ENCODE assay signal across 1 fruit fly cellular context in the genomic region with DNA sequence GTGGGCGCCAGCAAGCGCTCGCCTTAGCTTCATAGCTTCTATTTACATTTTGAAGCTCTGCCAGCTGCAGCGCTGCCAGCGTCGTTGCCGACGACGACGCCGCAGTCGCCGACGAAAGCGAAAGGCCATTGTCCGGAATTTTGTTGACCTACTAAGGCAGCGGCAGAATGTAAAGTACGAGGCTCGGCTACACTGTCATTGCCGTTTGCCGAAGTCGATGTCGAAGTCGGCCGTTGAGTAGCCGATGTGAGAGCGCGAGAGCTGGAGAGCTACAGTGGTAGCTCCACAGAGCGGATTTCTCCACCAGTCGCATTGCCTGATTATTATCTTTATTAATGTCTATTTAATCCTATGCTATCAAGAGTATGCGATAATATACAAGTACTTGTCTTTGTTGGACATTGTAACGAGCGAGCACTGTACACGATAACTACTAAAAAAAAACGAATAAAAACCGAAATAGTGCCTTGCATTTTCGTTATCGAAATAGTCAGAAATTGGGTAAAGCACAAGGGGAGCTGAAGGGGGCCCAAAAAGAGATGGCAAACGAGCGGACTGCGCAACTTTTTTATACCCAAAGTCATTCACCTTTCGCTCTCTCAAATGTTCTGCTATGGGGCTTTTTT.
TF ChIP-seq lines count a peak whose summit lies in the region.

No protein-coding gene starts in this region.

TF ChIP-seq in whole organism, embryonic, 481 proteins besides CTCF, POLR2A, EP300 and RAD21 (continued from another document and continues in another):
- TF ChIP-seq Oli (tag; optimal IDR thresholded peaks at IDR 0.05; lab: Kevin White, UChicago), result peak; percentile 95
- peak; percentile 83 for TF ChIP-seq sd (tag; optimal IDR thresholded peaks at IDR 0.05; lab: Kevin White, UChicago)
- peak; percentile 91 for TF ChIP-seq CG9609 (GFP tag; optimal IDR thresholded peaks at IDR 0.05; lab: Kevin White, UChicago)
- peak; percentile 74; the same call in 1 of the 2 replicates for TF ChIP-seq al (GFP tag; IDR thresholded peaks at IDR 0.05; lab: Robert Waterston, UW)
- peak; percentile 96 for TF ChIP-seq CG32772 (GFP tag; IDR thresholded peaks at IDR 0.05; lab: Robert Waterston, UW)
- TF ChIP-seq C15 (GFP tag; IDR thresholded peaks at IDR 0.05; lab: Robert Waterston, UW), result peak; percentile 88
- peak; percentile 95 for TF ChIP-seq CG12219 (GFP tag; optimal IDR thresholded peaks at IDR 0.05; lab: Kevin White, UChicago)
- no peak for TF ChIP-seq lov (optimal IDR thresholded peaks at IDR 0.05; lab: Kevin White, UChicago)
- peak; percentile 93 for TF ChIP-seq lov (GFP tag; IDR thresholded peaks at IDR 0.05; lab: Robert Waterston, UW)
- peak; percentile 82 for TF ChIP-seq NC2α (GFP tag; optimal IDR thresholded peaks at IDR 0.05; lab: Kevin White, UChicago)
- TF ChIP-seq CG12155 (GFP tag; optimal IDR thresholded peaks at IDR 0.05; lab: Kevin White, UChicago), result peak; percentile 84
- TF ChIP-seq MTF-1 (GFP tag; optimal IDR thresholded peaks at IDR 0.05; lab: Kevin White, UChicago; ENCODE audit: borderline replicate concordance), result peak; percentile 89
- no peak for TF ChIP-seq lbe (GFP tag; optimal IDR thresholded peaks at IDR 0.05; lab: Kevin White, UChicago)
- peak; percentile 91 for TF ChIP-seq Sox100B (GFP tag; optimal IDR thresholded peaks at IDR 0.05; lab: Kevin White, UChicago)
- TF ChIP-seq tll (GFP tag; optimal IDR thresholded peaks at IDR 0.05; lab: Kevin White, UChicago), result no peak
- TF ChIP-seq BtbVII (GFP tag; optimal IDR thresholded peaks at IDR 0.05; lab: Kevin White, UChicago), result peak; percentile 91
- TF ChIP-seq Meics (GFP tag; optimal IDR thresholded peaks at IDR 0.05; lab: Kevin White, UChicago), result peak; percentile 93
- peak; percentile 98 for TF ChIP-seq HLH3B (GFP tag; IDR thresholded peaks at IDR 0.05; lab: Robert Waterston, UW)
- TF ChIP-seq CG12391 (tag; optimal IDR thresholded peaks at IDR 0.05; lab: Kevin White, UChicago), result peak; percentile 90
- peak; percentile 93 for TF ChIP-seq CG4424 (GFP tag; optimal IDR thresholded peaks at IDR 0.05; lab: Kevin White, UChicago)
- TF ChIP-seq unpg (GFP tag; optimal IDR thresholded peaks at IDR 0.05; lab: Kevin White, UChicago), result peak; percentile 95
- peak; percentile 53 for TF ChIP-seq ftz-f1 (GFP tag; optimal IDR thresholded peaks at IDR 0.05; lab: Kevin White, UChicago)
- no peak for TF ChIP-seq Opbp (GFP tag; IDR thresholded peaks at IDR 0.05; lab: Robert Waterston, UW; ENCODE audit: partially characterized antibody)
- no peak for TF ChIP-seq CG42726 (GFP tag; IDR thresholded peaks at IDR 0.05; lab: Robert Waterston, UW; ENCODE audit: partially characterized antibody)
- TF ChIP-seq pfk (GFP tag; optimal IDR thresholded peaks at IDR 0.05; lab: Kevin White, UChicago), result peak; percentile 42
- TF ChIP-seq Fer2 (tag; optimal IDR thresholded peaks at IDR 0.05; lab: Kevin White, UChicago), result peak; percentile 90
- TF ChIP-seq CG12769 (tag; optimal IDR thresholded peaks at IDR 0.05; lab: Kevin White, UChicago), result peak; percentile 97
- TF ChIP-seq fd102C (GFP tag; optimal IDR thresholded peaks at IDR 0.05; lab: Kevin White, UChicago), result no peak
- TF ChIP-seq NFAT (GFP tag; IDR thresholded peaks at IDR 0.05; lab: Robert Waterston, UW), result peak; percentile 94
- TF ChIP-seq CG3847 (GFP tag; IDR thresholded peaks at IDR 0.05; lab: Robert Waterston, UW), result peak; percentile 94
- TF ChIP-seq sc (optimal IDR thresholded peaks at IDR 0.05; lab: Kevin White, UChicago), result no peak
- TF ChIP-seq sc (GFP tag; optimal IDR thresholded peaks at IDR 0.05; lab: Kevin White, UChicago), result peak; percentile 83
- TF ChIP-seq CG14014 (GFP tag; IDR thresholded peaks at IDR 0.05; lab: Robert Waterston, UW), result peak; percentile 95
- peak; percentile 93 for TF ChIP-seq HHEX (GFP tag; optimal IDR thresholded peaks at IDR 0.05; lab: Kevin White, UChicago)
- TF ChIP-seq CG4617 (GFP tag; optimal IDR thresholded peaks at IDR 0.05; lab: Kevin White, UChicago; ENCODE audit: borderline replicate concordance), result peak; percentile 87
- TF ChIP-seq CG10959 (GFP tag; IDR thresholded peaks at IDR 0.05; lab: Robert Waterston, UW), result peak; percentile 68
- no peak for TF ChIP-seq hb (GFP tag; IDR thresholded peaks at IDR 0.05; lab: Robert Waterston, UW; ENCODE audit: partially characterized antibody)
- TF ChIP-seq CG3163 (GFP tag; optimal IDR thresholded peaks at IDR 0.05; lab: Kevin White, UChicago), result peak; percentile 70
- TF ChIP-seq CG12744 (GFP tag; optimal IDR thresholded peaks at IDR 0.05; lab: Kevin White, UChicago), result peak; percentile 82
- TF ChIP-seq her (GFP tag; optimal IDR thresholded peaks at IDR 0.05; lab: Kevin White, UChicago), result peak; percentile 88
- peak; percentile 97 for TF ChIP-seq CG14441 (GFP tag; IDR thresholded peaks at IDR 0.05; lab: Robert Waterston, UW)
- TF ChIP-seq wdn (GFP tag; IDR thresholded peaks at IDR 0.05; lab: Robert Waterston, UW), result peak; percentile 82
- TF ChIP-seq CG7839 (tag; optimal IDR thresholded peaks at IDR 0.05; lab: Kevin White, UChicago), result peak; percentile 96
- TF ChIP-seq CG10209 (GFP tag; optimal IDR thresholded peaks at IDR 0.05; lab: Kevin White, UChicago), result peak; percentile 92
- TF ChIP-seq btn (GFP tag; optimal IDR thresholded peaks at IDR 0.05; lab: Kevin White, UChicago), result peak; percentile 90
- TF ChIP-seq sima (GFP tag; optimal IDR thresholded peaks at IDR 0.05; lab: Kevin White, UChicago), result peak; percentile 59
- TF ChIP-seq CG1832 (GFP tag; optimal IDR thresholded peaks at IDR 0.05; lab: Kevin White, UChicago), result no peak
- TF ChIP-seq CG8281 (tag; optimal IDR thresholded peaks at IDR 0.05; lab: Kevin White, UChicago), result peak; percentile 82
- peak; percentile 84 for TF ChIP-seq CG11696 (GFP tag; IDR thresholded peaks at IDR 0.05; lab: Robert Waterston, UW)
- TF ChIP-seq Hr39 (optimal IDR thresholded peaks at IDR 0.05; lab: Kevin White, UChicago), result no peak
- peak; percentile 85 for TF ChIP-seq CG31388 (GFP tag; optimal IDR thresholded peaks at IDR 0.05; lab: Kevin White, UChicago)
- TF ChIP-seq HmgD (GFP tag; optimal IDR thresholded peaks at IDR 0.05; lab: Kevin White, UChicago), result peak; percentile 56
- TF ChIP-seq CG15479 (GFP tag; optimal IDR thresholded peaks at IDR 0.05; lab: Kevin White, UChicago), result no peak
- peak; percentile 98 for TF ChIP-seq row (GFP tag; IDR thresholded peaks at IDR 0.05; lab: Robert Waterston, UW)
- TF ChIP-seq Ravus (GFP tag; IDR thresholded peaks at IDR 0.05; lab: Robert Waterston, UW), result peak; percentile 83
- TF ChIP-seq CG30431 (GFP tag; optimal IDR thresholded peaks at IDR 0.05; lab: Kevin White, UChicago), result peak; percentile 92
- peak; percentile 95 for TF ChIP-seq ems (GFP tag; optimal IDR thresholded peaks at IDR 0.05; lab: Kevin White, UChicago)
- TF ChIP-seq CG11398 (GFP tag; optimal IDR thresholded peaks at IDR 0.05; lab: Kevin White, UChicago), result peak; percentile 79
- TF ChIP-seq Hmr (GFP tag; optimal IDR thresholded peaks at IDR 0.05; lab: Kevin White, UChicago), result peak; percentile 90
- TF ChIP-seq bab2 (GFP tag; optimal IDR thresholded peaks at IDR 0.05; lab: Kevin White, UChicago), result peak; percentile 93
- peak; percentile 85 for TF ChIP-seq shn (GFP tag; optimal IDR thresholded peaks at IDR 0.05; lab: Kevin White, UChicago)
- peak; percentile 92 for TF ChIP-seq repo (GFP tag; optimal IDR thresholded peaks at IDR 0.05; lab: Kevin White, UChicago)
- TF ChIP-seq HmgZ (tag; optimal IDR thresholded peaks at IDR 0.05; lab: Kevin White, UChicago), result peak; percentile 95
- peak; percentile 95 for TF ChIP-seq gem (tag; optimal IDR thresholded peaks at IDR 0.05; lab: Kevin White, UChicago)
- peak; percentile 92 for TF ChIP-seq chn (GFP tag; optimal IDR thresholded peaks at IDR 0.05; lab: Kevin White, UChicago)
- TF ChIP-seq ewg (GFP tag; optimal IDR thresholded peaks at IDR 0.05; lab: Kevin White, UChicago), result peak; percentile 92
- peak; percentile 87 for TF ChIP-seq pb (GFP tag; optimal IDR thresholded peaks at IDR 0.05; lab: Kevin White, UChicago)
- TF ChIP-seq YL-1 (GFP tag; optimal IDR thresholded peaks at IDR 0.05; lab: Kevin White, UChicago), result peak; percentile 53
- no peak for TF ChIP-seq stwl (tag; optimal IDR thresholded peaks at IDR 0.05; lab: Kevin White, UChicago)
- TF ChIP-seq croc (GFP tag; conservative IDR thresholded peaks at IDR 0.05; lab: Robert Waterston, UW), result peak; percentile 91
- TF ChIP-seq sob (GFP tag; IDR thresholded peaks at IDR 0.05; lab: Robert Waterston, UW), result peak; percentile 96
- peak; percentile 90 for TF ChIP-seq HLH54F (GFP tag; optimal IDR thresholded peaks at IDR 0.05; lab: Kevin White, UChicago)
- peak; percentile 87 for TF ChIP-seq Dad (GFP tag; optimal IDR thresholded peaks at IDR 0.05; lab: Kevin White, UChicago)
- peak; percentile 86 for TF ChIP-seq NC2β (GFP tag; optimal IDR thresholded peaks at IDR 0.05; lab: Kevin White, UChicago)
- TF ChIP-seq Hsf (GFP tag; optimal IDR thresholded peaks at IDR 0.05; lab: Kevin White, UChicago), result peak; percentile 95
- TF ChIP-seq fu2 (GFP tag; optimal IDR thresholded peaks at IDR 0.05; lab: Kevin White, UChicago), result peak; percentile 89
- TF ChIP-seq CG13296 (GFP tag; optimal IDR thresholded peaks at IDR 0.05; lab: Kevin White, UChicago), result peak; percentile 93
- peak; percentile 93 for TF ChIP-seq CG8924 (tag; optimal IDR thresholded peaks at IDR 0.05; lab: Kevin White, UChicago)
- no peak for TF ChIP-seq Stat92E (GFP tag; optimal IDR thresholded peaks at IDR 0.05; lab: Kevin White, UChicago)
- TF ChIP-seq Spps (tag; optimal IDR thresholded peaks at IDR 0.05; lab: Kevin White, UChicago), result peak; percentile 40
- peak; percentile 94 for TF ChIP-seq CG6689 (GFP tag; IDR thresholded peaks at IDR 0.05; lab: Robert Waterston, UW)
- no peak for TF ChIP-seq pita (GFP tag; optimal IDR thresholded peaks at IDR 0.05; lab: Kevin White, UChicago)
- peak; percentile 72 for TF ChIP-seq ham (GFP tag; IDR thresholded peaks at IDR 0.05; lab: Robert Waterston, UW)
- TF ChIP-seq dysf (GFP tag; IDR thresholded peaks at IDR 0.05; lab: Robert Waterston, UW), result peak; percentile 97
- TF ChIP-seq CG6854 (GFP tag; optimal IDR thresholded peaks at IDR 0.05; lab: Kevin White, UChicago), result peak; percentile 84
- TF ChIP-seq ara (GFP tag; IDR thresholded peaks at IDR 0.05; lab: Robert Waterston, UW), result peak; percentile 94
- peak; percentile 88 for TF ChIP-seq CG9932 (GFP tag; IDR thresholded peaks at IDR 0.05; lab: Robert Waterston, UW)
- TF ChIP-seq trem (tag; optimal IDR thresholded peaks at IDR 0.05; lab: Kevin White, UChicago), result peak; percentile 62
- TF ChIP-seq B-H2 (GFP tag; optimal IDR thresholded peaks at IDR 0.05; lab: Kevin White, UChicago), result peak; percentile 92
- peak; percentile 75 for TF ChIP-seq E2f2 (GFP tag; IDR thresholded peaks at IDR 0.05; lab: Robert Waterston, UW)
- peak; percentile 84 for TF ChIP-seq grn (GFP tag; optimal IDR thresholded peaks at IDR 0.05; lab: Kevin White, UChicago)
- TF ChIP-seq CG17802 (tag; optimal IDR thresholded peaks at IDR 0.05; lab: Kevin White, UChicago), result peak; percentile 83
- peak; percentile 88 for TF ChIP-seq CG6813 (GFP tag; optimal IDR thresholded peaks at IDR 0.05; lab: Kevin White, UChicago)
- TF ChIP-seq Xbp1 (GFP tag; optimal IDR thresholded peaks at IDR 0.05; lab: Kevin White, UChicago), result peak; percentile 97
- peak; percentile 93 for TF ChIP-seq Antp (GFP tag; optimal IDR thresholded peaks at IDR 0.05; lab: Kevin White, UChicago)
- peak; percentile 89 for TF ChIP-seq CG7357 (GFP tag; IDR thresholded peaks at IDR 0.05; lab: Robert Waterston, UW)
- peak; percentile 92 for TF ChIP-seq caup (GFP tag; optimal IDR thresholded peaks at IDR 0.05; lab: Kevin White, UChicago; ENCODE audit: severe bottlenecking)
- TF ChIP-seq CG1233 (GFP tag; optimal IDR thresholded peaks at IDR 0.05; lab: Kevin White, UChicago), result peak; percentile 93
- peak; percentile 96 for TF ChIP-seq CG34422 (GFP tag; IDR thresholded peaks at IDR 0.05; lab: Robert Waterston, UW)
- peak; percentile 33 for TF ChIP-seq dmrt11E (tag; optimal IDR thresholded peaks at IDR 0.05; lab: Kevin White, UChicago)
- TF ChIP-seq ci (GFP tag; IDR thresholded peaks at IDR 0.05; lab: Robert Waterston, UW), result peak; percentile 99
- TF ChIP-seq Dll (GFP tag; IDR thresholded peaks at IDR 0.05; lab: Robert Waterston, UW; ENCODE audit: partially characterized antibody), result no peak
- TF ChIP-seq jing (GFP tag; optimal IDR thresholded peaks at IDR 0.05; lab: Kevin White, UChicago), result peak; percentile 92
- peak; percentile 92 for TF ChIP-seq CG4328 (GFP tag; optimal IDR thresholded peaks at IDR 0.05; lab: Kevin White, UChicago)
- TF ChIP-seq NK7.1 (GFP tag; optimal IDR thresholded peaks at IDR 0.05; lab: Kevin White, UChicago), result peak; percentile 85
- TF ChIP-seq sens-2 (GFP tag; IDR thresholded peaks at IDR 0.05; lab: Robert Waterston, UW), result peak; percentile 95
- peak; percentile 57 for TF ChIP-seq da (GFP tag; optimal IDR thresholded peaks at IDR 0.05; lab: Kevin White, UChicago)
- TF ChIP-seq tx (GFP tag; optimal IDR thresholded peaks at IDR 0.05; lab: Kevin White, UChicago), result peak; percentile 89
- peak; percentile 90 for TF ChIP-seq Dbx (GFP tag; IDR thresholded peaks at IDR 0.05; lab: Robert Waterston, UW)
- TF ChIP-seq nerfin-1 (tag; optimal IDR thresholded peaks at IDR 0.05; lab: Kevin White, UChicago), result peak; percentile 90
- peak; percentile 92 for TF ChIP-seq Side (GFP tag; optimal IDR thresholded peaks at IDR 0.05; lab: Kevin White, UChicago)
- peak; percentile 86 for TF ChIP-seq kah (GFP tag; optimal IDR thresholded peaks at IDR 0.05; lab: Kevin White, UChicago)
- peak; percentile 96 for TF ChIP-seq Optix (GFP tag; IDR thresholded peaks at IDR 0.05; lab: Robert Waterston, UW)
- peak; percentile 60 for TF ChIP-seq CG17186 (GFP tag; optimal IDR thresholded peaks at IDR 0.05; lab: Kevin White, UChicago)
- TF ChIP-seq Med (GFP tag; lab: Kevin White, UChicago), result peak; percentile 99
- peak; percentile 37 for TF ChIP-seq Neu2 (GFP tag; optimal IDR thresholded peaks at IDR 0.05; lab: Kevin White, UChicago; ENCODE audit: borderline replicate concordance)
- TF ChIP-seq CG8388 (GFP tag; optimal IDR thresholded peaks at IDR 0.05; lab: Kevin White, UChicago), result peak; percentile 91
- peak; percentile 85 for TF ChIP-seq CG11085 (GFP tag; IDR thresholded peaks at IDR 0.05; lab: Robert Waterston, UW)
- TF ChIP-seq Hr51 (GFP tag; optimal IDR thresholded peaks at IDR 0.05; lab: Kevin White, UChicago), result peak; percentile 89 to 95
- peak; percentile 93 for TF ChIP-seq PHDP (tag; optimal IDR thresholded peaks at IDR 0.05; lab: Kevin White, UChicago)
- peak; percentile 91 for TF ChIP-seq CG8089 (GFP tag; optimal IDR thresholded peaks at IDR 0.05; lab: Kevin White, UChicago)
- TF ChIP-seq Lim3 (GFP tag; IDR thresholded peaks at IDR 0.05; lab: Robert Waterston, UW), result peak; percentile 91
- TF ChIP-seq dpn (GFP tag; optimal IDR thresholded peaks at IDR 0.05; lab: Kevin White, UChicago), result peak; percentile 92 to 96
- TF ChIP-seq CG11504 (tag; optimal IDR thresholded peaks at IDR 0.05; lab: Kevin White, UChicago), result peak; percentile 95
